Fruit fly (Drosophila melanogaster): Measurements from ENCODE around the gene CG31697.

DNA sequence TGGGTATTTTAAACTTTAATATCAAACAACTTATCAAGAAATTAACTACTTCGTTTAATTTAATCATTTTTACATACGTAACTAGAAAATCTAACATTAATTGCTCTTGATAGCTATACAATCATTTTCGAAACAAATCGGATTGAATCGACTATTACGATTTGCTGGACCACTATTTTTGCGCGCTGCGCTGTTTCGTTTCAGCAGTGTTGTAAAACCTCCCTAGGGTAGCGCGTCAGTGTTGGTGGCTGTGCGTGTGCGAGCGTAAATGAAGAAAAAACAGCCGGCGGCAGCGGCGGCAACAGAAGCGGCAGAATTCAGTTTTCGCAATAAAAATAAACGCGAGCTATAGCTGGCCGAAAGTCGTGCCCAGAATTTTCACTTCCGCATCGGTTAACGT lies 2.0 kb upstream of the CG31697 start, which contains the start of gene CG33116:
- TF ChIP-seq Myc (optimal IDR thresholded peaks at IDR 0.05) (no peak), insv (optimal IDR thresholded peaks at IDR 0.05) (no peak), psq (optimal IDR thresholded peaks at IDR 0.05) (no peak), h (optimal IDR thresholded peaks at IDR 0.05) (no peak)

Data from Kc167 (cell line).